Worm (Caenorhabditis elegans): ENCODE measurements around the gene fbxc-32.

Gene fbxc-32

DNA sequence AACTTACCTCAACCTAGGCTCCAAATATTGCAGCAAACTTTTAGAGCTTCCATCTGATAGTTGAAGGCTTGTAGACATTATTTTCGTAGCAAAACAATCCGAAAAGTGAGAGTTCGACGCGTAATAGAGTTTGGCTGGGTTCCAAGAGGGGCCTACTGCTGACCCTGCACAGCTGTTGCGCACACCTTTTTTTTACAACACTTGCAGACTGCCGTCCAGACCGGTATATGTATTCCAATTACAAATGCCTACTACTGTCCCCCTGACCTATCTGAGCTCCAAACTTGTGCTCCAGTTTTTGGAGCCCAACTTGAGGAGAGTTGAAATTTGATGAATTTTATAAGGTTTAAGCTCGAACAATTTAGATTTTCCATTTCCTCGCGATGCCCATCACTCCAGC, 38.4 kb downstream of the fbxc-32 start, which contains the start of the genes fbxc-24 and fbxc-27:
TSS of gene fbxc-24 (minus strand) at position 101 of the 400 bp plus-strand sequence.
TSS of gene fbxc-27 (plus strand) at position 216 of the 400 bp plus-strand sequence.
- TF ChIP-seq nhr-28 (tag; optimal IDR thresholded peaks at IDR 0.05), result no peak
- TF ChIP-seq ceh-20 (GFP tag; IDR thresholded peaks at IDR 0.05), result no peak
- no peak for TF ChIP-seq mes-2 (tag; optimal IDR thresholded peaks at IDR 0.05; ENCODE audit: poor library complexity, severe bottlenecking)
- no peak for TF ChIP-seq egl-43 (GFP tag; IDR thresholded peaks at IDR 0.05)
- no peak for TF ChIP-seq pha-4 (GFP tag; IDR thresholded peaks at IDR 0.05)
- no peak for TF ChIP-seq pha-4 (tag; optimal IDR thresholded peaks at IDR 0.05)
- no peak for TF ChIP-seq ztf-7 (tag; optimal IDR thresholded peaks at IDR 0.05)
- TF ChIP-seq madf-5 (GFP tag; IDR thresholded peaks at IDR 0.05), result no peak
- no peak for TF ChIP-seq F49E8.2 (tag; optimal IDR thresholded peaks at IDR 0.05; ENCODE audit: borderline replicate concordance)
- TF ChIP-seq ces-1 (GFP tag; optimal IDR thresholded peaks at IDR 0.05), result no peak
- no peak for TF ChIP-seq zfp-3 (GFP tag; conservative IDR thresholded peaks at IDR 0.05)
- TF ChIP-seq mdt-29 (GFP tag; IDR thresholded peaks at IDR 0.05), result no peak

DNA sequence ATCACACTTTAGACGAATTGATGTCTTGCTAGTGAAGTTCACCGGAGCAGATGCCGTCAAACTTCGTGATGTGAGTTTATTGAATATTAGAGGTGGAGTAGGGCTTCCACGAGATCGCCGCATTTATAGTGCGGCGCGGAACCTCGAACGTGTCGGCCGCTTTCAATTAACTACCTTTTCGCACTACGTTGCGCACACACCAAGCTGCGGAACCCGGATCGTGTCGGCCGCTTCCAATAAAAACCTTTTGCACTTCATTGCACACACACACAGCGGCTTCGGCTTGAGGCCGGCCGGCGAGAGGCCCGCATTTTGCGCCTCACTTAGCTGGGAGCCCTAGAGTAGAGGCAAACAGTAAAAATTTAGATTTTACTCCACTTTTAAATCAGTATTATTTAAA, 42.7 kb downstream of the fbxc-32 start:
- TF ChIP-seq set-16 (GFP tag; IDR thresholded peaks at IDR 0.05) (peak; percentile 46), rbr-2 (tag; optimal IDR thresholded peaks at IDR 0.05) (no peak), hlh-11 (tag; optimal IDR thresholded peaks at IDR 0.05) (no peak), snpc-4 (tag; optimal IDR thresholded peaks at IDR 0.05) (peak; percentile 25), Y75B8A.6 (GFP tag; IDR thresholded peaks at IDR 0.05) (no peak), lir-3 (tag; optimal IDR thresholded peaks at IDR 0.05) (no peak), mes-2 (tag; optimal IDR thresholded peaks at IDR 0.05; ENCODE audit: poor library complexity, severe bottlenecking) (no peak), pqm-1 (tag; optimal IDR thresholded peaks at IDR 0.05) (no peak)

DNA sequence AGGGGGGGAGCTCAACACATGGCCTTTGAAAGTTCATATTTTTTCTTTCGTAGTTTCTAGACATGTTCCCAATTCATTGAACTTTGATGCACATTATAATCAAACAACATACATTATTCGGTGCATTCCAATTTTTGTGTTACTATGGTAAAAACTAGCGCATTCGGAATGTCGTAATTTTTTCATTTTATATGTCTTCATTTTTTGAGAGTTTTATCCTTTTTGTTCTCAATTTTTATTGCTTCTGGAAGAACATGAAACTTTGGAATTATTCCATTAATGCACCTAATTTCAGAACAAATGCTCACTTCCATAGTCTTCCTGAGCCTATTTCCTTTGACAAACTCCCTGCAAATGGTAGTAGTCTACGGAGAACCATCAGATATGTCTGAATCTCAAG, 46.4 kb downstream of the fbxc-32 start, which contains the start of gene T07D3.2:
TSS of gene T07D3.2 (plus strand) at position 301 of the 400 bp plus-strand sequence.
- TF ChIP-seq unc-62 (GFP tag; optimal IDR thresholded peaks at IDR 0.05 in 1 of 2) (peak in 1 of 2 experiments; percentile 21), unc-62 (tag; optimal IDR thresholded peaks at IDR 0.05) (no peak), lin-13 (GFP tag; optimal IDR thresholded peaks at IDR 0.05) (no peak), zfp-2 (tag; optimal IDR thresholded peaks at IDR 0.05) (no peak), jun-1 (tag; optimal IDR thresholded peaks at IDR 0.05) (no peak)

DNA sequence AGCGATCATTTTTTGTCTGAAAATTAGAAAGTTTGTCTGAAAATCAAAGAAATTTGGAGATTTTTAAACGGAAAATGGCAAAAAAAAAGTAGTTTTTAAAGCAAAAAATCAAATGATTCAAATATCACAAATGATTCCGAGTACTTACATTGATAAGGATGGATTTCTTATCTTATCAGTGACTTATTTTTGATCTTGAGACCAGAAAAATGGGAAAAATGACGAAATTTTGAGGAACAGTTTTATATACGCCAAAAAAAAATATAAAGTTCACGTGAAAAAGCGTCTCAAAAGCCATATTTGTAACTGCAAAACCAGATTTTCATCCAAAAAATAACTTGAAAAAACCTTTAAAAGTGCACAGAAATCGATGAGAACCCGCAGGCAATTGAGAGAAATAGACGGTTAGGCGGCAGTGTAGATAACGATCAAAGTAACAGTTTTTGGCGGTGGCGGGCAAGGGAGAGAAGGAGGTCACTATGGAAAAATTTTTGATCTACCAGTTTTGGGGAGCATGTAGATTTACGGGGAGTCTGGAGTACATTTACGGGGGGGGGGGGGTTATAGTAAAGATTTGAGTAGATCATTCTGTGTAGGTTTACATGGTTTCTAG, 47.2 kb downstream of the fbxc-32 start, which contains the start of gene T07D3.9:
TSS of gene T07D3.9 (minus strand) at position 194 of the 613 bp plus-strand sequence.
- TF ChIP-seq dmd-9 (GFP tag; IDR thresholded peaks at IDR 0.05) (no peak), dmd-8 (GFP tag; IDR thresholded peaks at IDR 0.05) (no peak), nhr-48 (tag; optimal IDR thresholded peaks at IDR 0.05) (no peak), lin-38 (GFP tag; IDR thresholded peaks at IDR 0.05) (no peak), skn-1 (tag; optimal IDR thresholded peaks at IDR 0.05) (no peak), nhr-42 (GFP tag; IDR thresholded peaks at IDR 0.05) (no peak), gei-8 (GFP tag; optimal IDR thresholded peaks at IDR 0.05) (no peak), ctbp-1 (GFP tag; IDR thresholded peaks at IDR 0.05) (no peak), fkh-10 (GFP tag; optimal IDR thresholded peaks at IDR 0.05) (no peak), F37D6.2 (tag; optimal IDR thresholded peaks at IDR 0.05) (no peak), fos-1 (tag; optimal IDR thresholded peaks at IDR 0.05) (no peak), dmd-6 (GFP tag; IDR thresholded peaks at IDR 0.05) (peak; percentile 83), F10B5.3 (tag; optimal IDR thresholded peaks at IDR 0.05) (no peak), hlh-11 (tag; optimal IDR thresholded peaks at IDR 0.05) (peak; percentile 37), Y5F2A.4 (GFP tag; optimal IDR thresholded peaks at IDR 0.05) (no peak), nhr-10 (tag; optimal IDR thresholded peaks at IDR 0.05) (peak; percentile 30), nhr-28 (tag; optimal IDR thresholded peaks at IDR 0.05) (peak; percentile 58), madf-5 (GFP tag; IDR thresholded peaks at IDR 0.05) (no peak), set-16 (GFP tag; IDR thresholded peaks at IDR 0.05) (no peak), pqm-1 (tag; optimal IDR thresholded peaks at IDR 0.05) (peak; percentile 66), mep-1 (tag; optimal IDR thresholded peaks at IDR 0.05) (no peak), D1046.2 (GFP tag; IDR thresholded peaks at IDR 0.05) (no peak), mdl-1 (tag; optimal IDR thresholded peaks at IDR 0.05) (no peak)

Data from whole organism, L4 larva.